Worm (Caenorhabditis elegans): Measurements from ENCODE around the gene nspb-12.
A peak's percentile ranks its signal among the peaks of the same experiment; 100 is the strongest.

The nspb-12 gene

DNA sequence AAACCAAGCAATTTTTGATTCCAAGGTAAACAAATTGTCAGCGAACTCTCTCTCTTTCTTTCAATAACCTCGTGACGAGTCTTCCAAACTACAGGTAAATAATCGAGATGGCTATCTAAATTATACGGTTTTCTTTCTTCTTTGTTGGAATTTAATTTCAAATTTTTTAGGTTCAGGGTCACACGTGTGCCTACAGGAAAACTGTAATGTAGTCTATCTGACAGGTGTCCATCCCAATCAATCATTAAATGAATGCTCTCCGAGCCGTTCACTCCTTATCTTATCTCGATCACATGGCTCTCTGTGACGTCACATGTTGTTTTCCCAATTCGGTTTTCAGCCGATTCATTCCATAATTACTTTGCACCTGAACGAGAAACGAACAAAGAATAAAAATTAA, 15.5 kb downstream of the nspb-12 start (continued):
- no peak for TF ChIP-seq lin-29 (GFP tag; IDR thresholded peaks at IDR 0.05)
- TF ChIP-seq mep-1 (tag; optimal IDR thresholded peaks at IDR 0.05): peak; percentile 40
- TF ChIP-seq Y75B8A.6 (GFP tag; IDR thresholded peaks at IDR 0.05): 0 out of 2 replicates have a peak, but pooled peaks have one; percentile 42
- TF ChIP-seq Y105C5A.15 (GFP tag; IDR thresholded peaks at IDR 0.05): no peak

DNA sequence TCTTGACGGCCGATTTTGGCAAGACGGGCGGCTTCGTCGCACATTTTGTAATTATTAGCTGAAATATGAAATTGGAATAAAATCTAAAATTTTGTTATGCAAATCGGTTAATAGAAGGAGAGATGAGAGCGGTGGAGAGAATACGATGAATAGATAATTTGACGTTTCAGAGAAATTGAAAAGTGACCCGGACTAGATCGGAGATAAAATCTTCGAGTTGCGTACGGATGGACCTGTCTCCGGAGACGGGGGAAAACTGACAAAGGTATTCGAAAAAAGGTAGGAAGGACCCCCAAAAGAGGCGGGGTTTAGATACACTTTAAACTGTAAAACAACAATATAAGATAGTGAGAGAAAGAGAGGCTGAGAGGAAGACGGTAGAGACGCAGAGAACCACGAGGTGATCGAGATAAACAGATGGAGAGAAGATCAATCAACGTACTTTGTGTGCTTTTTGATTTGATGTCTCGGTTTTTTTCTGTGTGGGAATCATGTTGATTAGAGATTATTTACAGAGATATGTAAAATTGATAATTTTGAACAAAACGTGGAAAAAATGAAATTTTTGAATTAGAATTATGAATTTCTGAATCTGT, 16.4 kb downstream of the nspb-12 start, which contains the start of gene F09F7.6:
Gene F09F7.6, minus strand, starts transcription at position 64 of the 596 bp plus-strand sequence.
- no peak for TF ChIP-seq nhr-111 (GFP tag; optimal IDR thresholded peaks at IDR 0.05)
- TF ChIP-seq unc-62 (GFP tag; optimal IDR thresholded peaks at IDR 0.05 in 1 of 2): peak in 1 of 2 experiments; percentile 96
- TF ChIP-seq unc-62 (tag; optimal IDR thresholded peaks at IDR 0.05): no peak
- TF ChIP-seq nhr-77 (tag; optimal IDR thresholded peaks at IDR 0.05): peak; percentile 84
- no peak for TF ChIP-seq dmd-9 (GFP tag; IDR thresholded peaks at IDR 0.05)
- peak in 1 of 2 experiments; percentile 49 for TF ChIP-seq hif-1 (tag; optimal IDR thresholded peaks at IDR 0.05)
- TF ChIP-seq lsy-2 (tag; optimal IDR thresholded peaks at IDR 0.05): peak in 1 of 2 experiments; percentile 69
- TF ChIP-seq nhr-28 (tag; optimal IDR thresholded peaks at IDR 0.05): peak; percentile 82
- TF ChIP-seq nhr-10 (tag; optimal IDR thresholded peaks at IDR 0.05): peak; percentile 2
- peak; percentile 89 for TF ChIP-seq aha-1 (tag)
- peak; percentile 92 for TF ChIP-seq hlh-30 (tag; optimal IDR thresholded peaks at IDR 0.05; ENCODE audit: insufficient read depth)
- peak; percentile 77 to 80 for TF ChIP-seq daf-16 (GFP tag; optimal IDR thresholded peaks at IDR 0.05)
- TF ChIP-seq daf-16 (tag; optimal IDR thresholded peaks at IDR 0.05): peak; percentile 93
- peak; percentile 81 for TF ChIP-seq dmd-6 (GFP tag; IDR thresholded peaks at IDR 0.05)
- TF ChIP-seq nhr-11 (tag; optimal IDR thresholded peaks at IDR 0.05): peak; percentile 67
- TF ChIP-seq mxl-2 (GFP tag; conservative IDR thresholded peaks at IDR 0.05): no peak
- TF ChIP-seq nhr-102 (tag; optimal IDR thresholded peaks at IDR 0.05): peak; percentile 24
- TF ChIP-seq ztf-7 (tag; optimal IDR thresholded peaks at IDR 0.05): peak; percentile 13
- TF ChIP-seq nhr-48 (tag; optimal IDR thresholded peaks at IDR 0.05): peak; percentile 33
- TF ChIP-seq ama-1 (optimal IDR thresholded peaks at IDR 0.05): peak; percentile 92
- TF ChIP-seq ceh-32 (tag; optimal IDR thresholded peaks at IDR 0.05; ENCODE audit: poor library complexity): no peak
- TF ChIP-seq php-3 (GFP tag; IDR thresholded peaks at IDR 0.05): no peak
- TF ChIP-seq T20F7.1 (GFP tag; optimal IDR thresholded peaks at IDR 0.05): peak; percentile 9
- TF ChIP-seq tag-97 (GFP tag; IDR thresholded peaks at IDR 0.05): no peak
- peak; percentile 59; the same call in 1 of the 2 replicates for TF ChIP-seq ceh-20 (GFP tag; IDR thresholded peaks at IDR 0.05)
- TF ChIP-seq tra-1 (GFP tag; IDR thresholded peaks at IDR 0.05): peak; percentile 74
- TF ChIP-seq mes-2 (tag; optimal IDR thresholded peaks at IDR 0.05; ENCODE audit: poor library complexity, severe bottlenecking): peak; percentile 21
- peak; percentile 71 for TF ChIP-seq mep-1 (tag; optimal IDR thresholded peaks at IDR 0.05)
- peak; percentile 82 to 94 for TF ChIP-seq mdl-1 (tag; optimal IDR thresholded peaks at IDR 0.05)
- no peak for TF ChIP-seq ceh-62 (tag; optimal IDR thresholded peaks at IDR 0.05)
- peak; percentile 68 for TF ChIP-seq mxl-3 (GFP tag; optimal IDR thresholded peaks at IDR 0.05)
- peak; percentile 94 for TF ChIP-seq hlh-11 (tag; optimal IDR thresholded peaks at IDR 0.05)
- TF ChIP-seq dve-1 (tag; optimal IDR thresholded peaks at IDR 0.05; ENCODE audit: insufficient read depth): peak; percentile 96
- peak; percentile 38 for TF ChIP-seq nhr-6 (tag; optimal IDR thresholded peaks at IDR 0.05)

DNA sequence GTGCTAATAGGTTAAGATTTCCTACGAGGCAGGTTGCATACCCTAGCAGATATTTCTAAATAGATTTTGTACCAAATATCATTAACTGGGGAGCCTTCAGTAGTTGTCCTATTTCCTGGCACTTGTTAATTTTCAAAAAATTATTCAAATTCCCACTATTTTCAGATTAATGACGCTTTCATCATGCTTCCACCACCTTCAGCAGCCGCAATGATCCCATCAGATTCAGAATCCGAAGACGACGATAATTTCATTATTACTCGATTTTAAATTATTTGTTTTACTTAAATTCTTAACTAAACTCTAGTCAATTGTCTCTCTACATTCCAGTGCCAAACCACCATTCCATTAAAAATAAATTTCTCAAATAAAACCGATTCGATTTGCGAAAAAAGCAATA, 17.7 kb downstream of the nspb-12 start:
- TF ChIP-seq dmd-6 (GFP tag; IDR thresholded peaks at IDR 0.05) (no peak), set-16 (GFP tag; IDR thresholded peaks at IDR 0.05) (no peak), sdz-12 (GFP tag; optimal IDR thresholded peaks at IDR 0.05) (peak; percentile 74), ctbp-1 (GFP tag; IDR thresholded peaks at IDR 0.05) (no peak), daf-16 (GFP tag; optimal IDR thresholded peaks at IDR 0.05) (no peak), daf-16 (tag; optimal IDR thresholded peaks at IDR 0.05) (peak; percentile 46), lsy-2 (tag; optimal IDR thresholded peaks at IDR 0.05) (peak in 1 of 2 experiments; percentile 7), nhr-42 (GFP tag; IDR thresholded peaks at IDR 0.05) (no peak), dve-1 (tag; optimal IDR thresholded peaks at IDR 0.05; ENCODE audit: insufficient read depth) (peak; percentile 62), vab-7 (GFP tag; IDR thresholded peaks at IDR 0.05) (0 out of 2 replicates have a peak, but pooled peaks have one; percentile 6), mdt-29 (GFP tag; IDR thresholded peaks at IDR 0.05) (peak; percentile 43; the same call in 1 of the 2 replicates), snpc-1.2 (GFP tag; IDR thresholded peaks at IDR 0.05) (0 out of 2 replicates have a peak, but pooled peaks have one; percentile 28), nhr-6 (tag; optimal IDR thresholded peaks at IDR 0.05) (peak; percentile 22), pqm-1 (tag; optimal IDR thresholded peaks at IDR 0.05) (no peak), madf-5 (GFP tag; IDR thresholded peaks at IDR 0.05) (no peak), tra-1 (GFP tag; IDR thresholded peaks at IDR 0.05) (0 out of 2 replicates have a peak, but pooled peaks have one; percentile 20), ceh-20 (GFP tag; IDR thresholded peaks at IDR 0.05) (no peak), php-3 (GFP tag; IDR thresholded peaks at IDR 0.05) (0 out of 2 replicates have a peak, but pooled peaks have one; percentile 38), T26A8.4 (GFP tag; IDR thresholded peaks at IDR 0.05) (peak; percentile 47; the same call in 1 of the 2 replicates)
